Fruit fly (Drosophila melanogaster): ENCODE data around the gene tant.

Gene tant

DNA sequence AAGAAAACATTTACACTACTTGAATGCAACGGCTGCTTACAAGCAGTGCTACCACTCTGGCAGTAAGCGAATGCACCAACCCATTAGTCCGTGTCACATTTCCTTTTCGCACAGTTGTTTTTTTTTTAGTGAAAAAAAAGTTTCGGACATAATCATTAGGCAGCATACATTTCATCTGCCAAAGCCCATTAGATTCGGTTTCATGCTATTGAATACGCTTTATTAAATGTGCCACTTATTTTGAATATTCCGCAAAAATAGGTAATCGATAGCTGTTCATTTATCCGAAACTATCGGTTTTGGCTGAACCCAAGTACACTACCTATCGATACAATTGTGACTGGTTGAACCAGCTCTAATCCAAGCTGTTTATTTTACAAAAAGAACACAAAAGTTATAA lies at the start of gene tant (continued):
- TF ChIP-seq Nf-YB (GFP tag; optimal IDR thresholded peaks at IDR 0.05) (peak; percentile 87), klu (GFP tag; IDR thresholded peaks at IDR 0.05) (no peak), nau (GFP tag; optimal IDR thresholded peaks at IDR 0.05) (no peak), CG4360 (GFP tag; IDR thresholded peaks at IDR 0.05) (no peak), CG13894 (tag; optimal IDR thresholded peaks at IDR 0.05) (no peak), tio (GFP tag; optimal IDR thresholded peaks at IDR 0.05) (no peak), CG6791 (GFP tag; IDR thresholded peaks at IDR 0.05; ENCODE audit: partially characterized antibody) (peak; percentile 90), Lpt (GFP tag; optimal IDR thresholded peaks at IDR 0.05) (no peak), Max (GFP tag; optimal IDR thresholded peaks at IDR 0.05) (peak; percentile 6), Sry-δ (GFP tag; optimal IDR thresholded peaks at IDR 0.05) (peak; percentile 98), eyg (GFP tag; optimal IDR thresholded peaks at IDR 0.05) (no peak), ato (GFP tag; IDR thresholded peaks at IDR 0.05; ENCODE audit: partially characterized antibody) (peak; percentile 86), al (GFP tag; IDR thresholded peaks at IDR 0.05) (no peak), Mrtf (GFP tag; IDR thresholded peaks at IDR 0.05) (no peak), CG3838 (GFP tag; optimal IDR thresholded peaks at IDR 0.05) (no peak), dysf (GFP tag; IDR thresholded peaks at IDR 0.05) (no peak), bbx (GFP tag; IDR thresholded peaks at IDR 0.05; ENCODE audit: partially characterized antibody) (peak; percentile 85), Kr (GFP tag; optimal IDR thresholded peaks at IDR 0.05) (no peak), Fer1 (GFP tag; optimal IDR thresholded peaks at IDR 0.05) (no peak), ro (GFP tag; IDR thresholded peaks at IDR 0.05) (no peak), ken (GFP tag; IDR thresholded peaks at IDR 0.05) (no peak), CG8290 (GFP tag; optimal IDR thresholded peaks at IDR 0.05) (peak; percentile 36), CG8290 (tag; optimal IDR thresholded peaks at IDR 0.05) (no peak), Med (GFP tag) (peak; percentile 65), CG8388 (GFP tag; optimal IDR thresholded peaks at IDR 0.05) (no peak), CG4328 (GFP tag; optimal IDR thresholded peaks at IDR 0.05) (no peak), trem (tag; optimal IDR thresholded peaks at IDR 0.05) (peak; percentile 96), Neu2 (GFP tag; optimal IDR thresholded peaks at IDR 0.05; ENCODE audit: borderline replicate concordance) (no peak), CG8478 (optimal IDR thresholded peaks at IDR 0.05) (peak; percentile 96), CG13287 (GFP tag; IDR thresholded peaks at IDR 0.05; ENCODE audit: partially characterized antibody) (peak; percentile 92), HmgD (GFP tag; optimal IDR thresholded peaks at IDR 0.05) (peak; percentile 84), Hand (GFP tag; optimal IDR thresholded peaks at IDR 0.05) (no peak), Jarid2 (GFP tag; optimal IDR thresholded peaks at IDR 0.05) (peak; percentile 15), Doc3 (GFP tag; IDR thresholded peaks at IDR 0.05; ENCODE audit: partially characterized antibody) (peak; percentile 89), CG42726 (GFP tag; IDR thresholded peaks at IDR 0.05; ENCODE audit: partially characterized antibody) (peak; percentile 74; the same call in 1 of the 2 replicates), jigr1 (GFP tag; IDR thresholded peaks at IDR 0.05) (no peak), CG3065 (GFP tag; optimal IDR thresholded peaks at IDR 0.05) (no peak), Dip2 (GFP tag; IDR thresholded peaks at IDR 0.05) (no peak), sens (GFP tag) (peak; percentile 75), CG17829 (tag; optimal IDR thresholded peaks at IDR 0.05) (peak; percentile 8), CG10462 (GFP tag; optimal IDR thresholded peaks at IDR 0.05) (no peak), chn (GFP tag; optimal IDR thresholded peaks at IDR 0.05) (no peak), CG11560 (tag; IDR thresholded peaks at IDR 0.05) (peak; percentile 40; the same call in 2 of the 3 replicates), CG13624 (GFP tag; optimal IDR thresholded peaks at IDR 0.05) (peak; percentile 2), CG13123 (GFP tag; optimal IDR thresholded peaks at IDR 0.05) (no peak), Opbp (GFP tag; IDR thresholded peaks at IDR 0.05; ENCODE audit: partially characterized antibody) (peak; percentile 90), CG4617 (GFP tag; optimal IDR thresholded peaks at IDR 0.05; ENCODE audit: borderline replicate concordance) (peak; percentile 86), CG2712 (tag; optimal IDR thresholded peaks at IDR 0.05) (peak; percentile 22), CG11093 (GFP tag; IDR thresholded peaks at IDR 0.05) (no peak), phol (tag; optimal IDR thresholded peaks at IDR 0.05) (peak; percentile 44), Rfx (GFP tag; IDR thresholded peaks at IDR 0.05) (peak; percentile 40; the same call in 1 of the 2 replicates), Deaf1 (tag; optimal IDR thresholded peaks at IDR 0.05) (no peak)

Data from whole organism, embryonic.